Fruit fly (Drosophila melanogaster) S2 (cell line): ENCODE results near the gene CG14853.
A peak's percentile ranks its signal among the peaks of the same experiment; 100 is the strongest.

Experiments used
- CG8478 ChIP-seq: fragments of >200 bp; optimal IDR thresholded peaks from 2 replicates; lab custom pipeline; 2018
- CTCF ChIP-seq, 2 experiments: fragments of >200 bp; optimal IDR thresholded peaks; 2 replicates each; lab custom pipeline; 2018

- TF ChIP-seq CTCF (optimal IDR thresholded peaks at IDR 0.05; lab: Kevin White, UChicago) (peak; percentile 39 to 64), CG8478 (lab: Kevin White, UChicago) (no peak)
These were observed 33.7 kb upstream of the CG14853 start, which contains the start of gene CG7987 for dm6 chr3R:14575718-14576187.
